Worm (Caenorhabditis elegans) whole organism, L4 larva: ENCODE results near the gene lin-31.

Experiments used
- F26F4.8 ChIP-seq: fragments of 200-800 bp; sonication (Bioruptor generic); conservative IDR thresholded peaks from 2 replicates; pipeline ENCODE4 v1.3.6; 2022; ENCODE audit warnings: missing genetic modification characterization, missing compliant biosample characterization
- F37D6.2 ChIP-seq: sonication (generic microtip); optimal IDR thresholded peaks from 2 replicates; lab custom pipeline; 2016; ENCODE audit warnings: mild to moderate bottlenecking, missing genetic modification characterization, missing compliant biosample characterization
- F49E8.2 ChIP-seq: sonication (generic microtip); optimal IDR thresholded peaks from 2 replicates; lab custom pipeline; 2016; ENCODE audit warnings: missing compliant biosample characterization, mild to moderate bottlenecking, missing genetic modification characterization, borderline replicate concordance
- T26A8.4 ChIP-seq: fragments of 200-800 bp; sonication (Bioruptor generic); IDR thresholded peaks from 2 replicates; pipeline ENCODE4 v1.3.6; 2022; ENCODE audit warnings: missing genetic modification characterization, missing compliant biosample characterization
- Y75B8A.6 ChIP-seq: fragments of 200-800 bp; sonication (Bioruptor generic); IDR thresholded peaks from 2 replicates; pipeline ENCODE4 v1.3.6; 2022; ENCODE audit warnings: missing genetic modification reagents, missing genetic modification characterization, missing compliant biosample characterization
- ZK546.5 ChIP-seq, 2 experiments: sonication (generic microtip); optimal IDR thresholded peaks; 2 replicates each; lab custom pipeline; 2017; ENCODE audit warnings: missing biosample characterization in 2 of 2, missing genetic modification characterization in 2 of 2
- aha-1 ChIP-seq: fragments of 150-350 bp; peaks from one replicate; lab custom pipeline; 2014; ENCODE audit warnings: missing biosample characterization, missing genetic modification characterization
- ceh-82 ChIP-seq: sonication (generic microtip); optimal IDR thresholded peaks from 2 replicates; lab custom pipeline; 2017; ENCODE audit warnings: missing biosample characterization, missing genetic modification characterization
- daf-16 ChIP-seq, 3 experiments: sonication (generic microtip); optimal IDR thresholded peaks; 2 replicates each; lab custom pipeline; 2016 to 2017; ENCODE audit warnings: missing genetic modification characterization in 3 of 3, missing genetic modification reagents in 3 of 3, mild to moderate bottlenecking in 2 of 3, missing compliant biosample characterization in 2 of 3, missing biosample characterization in 1 of 3, moderate library complexity in 1 of 3
- dpl-1 ChIP-seq: fragments of 150-350 bp; optimal IDR thresholded peaks from 2 replicates; lab custom pipeline; 2014; ENCODE audit warnings: missing biosample characterization, missing genetic modification reagents, missing genetic modification characterization
- duxl-1 ChIP-seq: sonication (generic microtip); optimal IDR thresholded peaks from 2 replicates; lab custom pipeline; 2016; ENCODE audit warnings: mild to moderate bottlenecking, missing genetic modification characterization, moderate library complexity, missing compliant biosample characterization; ENCODE audit not compliant: poor library complexity
- egl-43 ChIP-seq: fragments of 200-800 bp; sonication (Bioruptor generic); IDR thresholded peaks from 2 replicates; pipeline ENCODE4 v1.3.6; 2022; ENCODE audit warnings: missing genetic modification reagents, missing genetic modification characterization, missing compliant biosample characterization
- fos-1 ChIP-seq: fragments of 150-350 bp; optimal IDR thresholded peaks from 2 replicates; lab custom pipeline; 2014; ENCODE audit warnings: missing biosample characterization, missing genetic modification characterization
- hlh-30 ChIP-seq: sonication (generic microtip); optimal IDR thresholded peaks from 2 replicates; lab custom pipeline; 2017; ENCODE audit warnings: antibody characterized with exemption, mild to moderate bottlenecking, missing genetic modification characterization, missing compliant biosample characterization; ENCODE audit not compliant: insufficient read depth
- hmg-1.1 ChIP-seq: fragments of 200-800 bp; sonication (Bioruptor generic); IDR thresholded peaks from 2 replicates; pipeline ENCODE4 v1.3.6; 2022; ENCODE audit warnings: missing genetic modification reagents, missing genetic modification characterization, missing compliant biosample characterization
- lim-7 ChIP-seq: fragments of 200-800 bp; sonication (Bioruptor generic); IDR thresholded peaks from 2 replicates; pipeline ENCODE4 v1.3.6; 2022; ENCODE audit warnings: missing genetic modification characterization, missing compliant biosample characterization
- lin-1 ChIP-seq: fragments of 200-800 bp; sonication (Bioruptor generic); IDR thresholded peaks from 2 replicates; pipeline ENCODE4 v1.3.6; 2022; ENCODE audit warnings: missing genetic modification reagents, missing genetic modification characterization, missing compliant biosample characterization
- lin-15B ChIP-seq: fragments of 150-350 bp; sonication (generic microtip); optimal IDR thresholded peaks from 3 replicates; lab custom pipeline; 2014; ENCODE audit warnings: missing biosample characterization, missing genetic modification characterization
- lin-29 ChIP-seq: fragments of 200-800 bp; sonication (Bioruptor generic); IDR thresholded peaks from 2 replicates; pipeline ENCODE4 v1.3.6; 2022; ENCODE audit warnings: missing genetic modification reagents, missing genetic modification characterization, missing compliant biosample characterization
- madf-9 ChIP-seq: fragments of 200-800 bp; sonication (Bioruptor generic); conservative IDR thresholded peaks from 2 replicates; pipeline ENCODE4 v1.3.6; 2022; ENCODE audit warnings: missing genetic modification reagents, missing genetic modification characterization, missing compliant biosample characterization
- mdl-1 ChIP-seq, 2 experiments: fragments of 150-350 bp in 1 of 2; sonication (generic microtip) in 1 of 2; optimal IDR thresholded peaks; 2 replicates each; lab custom pipeline; 2014 to 2017; ENCODE audit warnings: missing biosample characterization in 2 of 2, missing genetic modification characterization in 2 of 2
- mdt-29 ChIP-seq: fragments of 200-800 bp; sonication (Bioruptor generic); IDR thresholded peaks from 2 replicates; pipeline ENCODE4 v1.3.6; 2022; ENCODE audit warnings: missing genetic modification reagents, missing genetic modification characterization, missing compliant biosample characterization
- mep-1 ChIP-seq: fragments of 150-350 bp; sonication (generic microtip); optimal IDR thresholded peaks from 3 replicates; lab custom pipeline; 2014; ENCODE audit warnings: missing biosample characterization, missing genetic modification characterization
- mxl-3 ChIP-seq: fragments of 200-800 bp; sonication (Bioruptor generic); optimal IDR thresholded peaks from 2 replicates; lab custom pipeline; 2018; ENCODE audit warnings: mild to moderate bottlenecking, missing genetic modification characterization, missing compliant biosample characterization
- nhr-102 ChIP-seq: sonication (generic microtip); optimal IDR thresholded peaks from 2 replicates; lab custom pipeline; 2016; ENCODE audit warnings: mild to moderate bottlenecking, missing genetic modification characterization, moderate library complexity, missing compliant biosample characterization
- nhr-11 ChIP-seq: fragments of 150-350 bp; optimal IDR thresholded peaks from 2 replicates; lab custom pipeline; 2014; ENCODE audit warnings: missing biosample characterization, missing genetic modification characterization
- nhr-237 ChIP-seq: sonication (generic microtip); optimal IDR thresholded peaks from 2 replicates; lab custom pipeline; 2017; ENCODE audit warnings: missing biosample characterization, missing genetic modification characterization
- nhr-25 ChIP-seq: sonication (generic microtip); optimal IDR thresholded peaks from 2 replicates; lab custom pipeline; 2017; ENCODE audit warnings: missing genetic modification characterization, mild to moderate bottlenecking, missing compliant biosample characterization, antibody characterized with exemption, moderate library complexity, borderline replicate concordance; ENCODE audit not compliant: insufficient read depth
- nhr-28 ChIP-seq: fragments of 150-350 bp; optimal IDR thresholded peaks from 2 replicates; lab custom pipeline; 2014; ENCODE audit warnings: missing biosample characterization, missing genetic modification characterization
- nhr-41 ChIP-seq: fragments of 200-800 bp; sonication (Bioruptor generic); IDR thresholded peaks from 2 replicates; pipeline ENCODE4 v1.3.6; 2022; ENCODE audit warnings: missing genetic modification reagents, missing genetic modification characterization, missing compliant biosample characterization
- nhr-48 ChIP-seq: sonication (generic microtip); optimal IDR thresholded peaks from 2 replicates; lab custom pipeline; 2016; ENCODE audit warnings: mild to moderate bottlenecking, missing genetic modification characterization, missing compliant biosample characterization
- nhr-6 ChIP-seq: fragments of 150-350 bp; optimal IDR thresholded peaks from 2 replicates; lab custom pipeline; 2014; ENCODE audit warnings: missing biosample characterization, missing genetic modification characterization
- nhr-77 ChIP-seq: fragments of 150-350 bp; optimal IDR thresholded peaks from 2 replicates; lab custom pipeline; 2014; ENCODE audit warnings: missing biosample characterization, missing genetic modification characterization
- pha-4 ChIP-seq, 2 experiments: fragments of 150-350 bp in 1 of 2; fragments of 200-800 bp in 1 of 2; sonication (Bioruptor generic) in 1 of 2; IDR thresholded peaks in 1 of 2; optimal IDR thresholded peaks in 1 of 2; 2 replicates each; pipeline versions ENCODE4 v1.3.6 to Lab custom; 2014 to 2022; ENCODE audit warnings: missing genetic modification characterization in 2 of 2, missing genetic modification reagents in 2 of 2, missing biosample characterization in 1 of 2, missing compliant biosample characterization in 1 of 2
- pqm-1 ChIP-seq: sonication (generic microtip); optimal IDR thresholded peaks from 2 replicates; lab custom pipeline; 2017; ENCODE audit warnings: missing biosample characterization, missing genetic modification characterization
- rbr-2 ChIP-seq: sonication (generic microtip); optimal IDR thresholded peaks from 2 replicates; lab custom pipeline; 2016; ENCODE audit warnings: missing genotype, missing genetic modification characterization, missing compliant biosample characterization
- sdz-12 ChIP-seq: fragments of 200-800 bp; sonication (Bioruptor generic); optimal IDR thresholded peaks from 2 replicates; lab custom pipeline; 2018; ENCODE audit warnings: mild to moderate bottlenecking, missing genetic modification characterization, missing compliant biosample characterization
- set-16 ChIP-seq: fragments of 200-800 bp; sonication (Bioruptor generic); IDR thresholded peaks from 2 replicates; pipeline ENCODE4 v1.3.6; 2022; ENCODE audit warnings: missing genetic modification reagents, missing genetic modification characterization, missing compliant biosample characterization
- spr-1 ChIP-seq: sonication (generic microtip); optimal IDR thresholded peaks from 2 replicates; lab custom pipeline; 2016; ENCODE audit warnings: mild to moderate bottlenecking, missing genetic modification characterization, missing compliant biosample characterization
- spr-3 ChIP-seq: fragments of 200-800 bp; sonication (Bioruptor generic); optimal IDR thresholded peaks from 2 replicates; lab custom pipeline; 2018; ENCODE audit warnings: mild to moderate bottlenecking, missing genetic modification characterization, missing compliant biosample characterization
- tag-97 ChIP-seq: fragments of 200-800 bp; sonication (Bioruptor generic); IDR thresholded peaks from 2 replicates; pipeline ENCODE4 v1.3.6; 2022; ENCODE audit warnings: missing genetic modification characterization, missing compliant biosample characterization
- unc-62 ChIP-seq, 3 experiments: fragments of 150-350 bp in 1 of 3; sonication (generic microtip); optimal IDR thresholded peaks in 2 of 3; peaks in 1 of 3; 1 replicate in 1 of 3; 2 replicates in 2 of 3; lab custom pipeline; 2014 to 2017; ENCODE audit warnings: missing biosample characterization in 3 of 3, missing genetic modification characterization in 3 of 3, missing genetic modification reagents in 3 of 3, missing genotype in 1 of 3
- zip-2 ChIP-seq: fragments of 150-350 bp; optimal IDR thresholded peaks from 2 replicates; lab custom pipeline; 2014; ENCODE audit warnings: missing biosample characterization, missing genetic modification characterization
- ztf-7 ChIP-seq: fragments of 150-350 bp; optimal IDR thresholded peaks from 2 replicates; lab custom pipeline; 2014; ENCODE audit warnings: missing biosample characterization, missing genetic modification characterization

lin-31 gene

ce11 chrII:3957455-3958212 is 24.7 kb upstream of the lin-31 start:
- peak in 1 of 2 experiments; percentile 44 for TF ChIP-seq unc-62 (GFP tag; optimal IDR thresholded peaks at IDR 0.05 in 1 of 2; lab: Kevin White, UChicago)
- no peak for TF ChIP-seq unc-62 (tag; optimal IDR thresholded peaks at IDR 0.05; lab: Kevin White, UChicago)
- TF ChIP-seq aha-1 (tag; lab: Kevin White, UChicago), result peak; percentile 69
- no peak for TF ChIP-seq pha-4 (GFP tag; IDR thresholded peaks at IDR 0.05; lab: Robert Waterston, UW)
- peak; percentile 9 for TF ChIP-seq pha-4 (tag; optimal IDR thresholded peaks at IDR 0.05; lab: Kevin White, UChicago)
- TF ChIP-seq mep-1, result peak; percentile 14
- no peak for TF ChIP-seq zip-2 (tag; lab: Kevin White, UChicago)
- TF ChIP-seq nhr-6 (tag; lab: Kevin White, UChicago), result peak; percentile 33

DNA sequence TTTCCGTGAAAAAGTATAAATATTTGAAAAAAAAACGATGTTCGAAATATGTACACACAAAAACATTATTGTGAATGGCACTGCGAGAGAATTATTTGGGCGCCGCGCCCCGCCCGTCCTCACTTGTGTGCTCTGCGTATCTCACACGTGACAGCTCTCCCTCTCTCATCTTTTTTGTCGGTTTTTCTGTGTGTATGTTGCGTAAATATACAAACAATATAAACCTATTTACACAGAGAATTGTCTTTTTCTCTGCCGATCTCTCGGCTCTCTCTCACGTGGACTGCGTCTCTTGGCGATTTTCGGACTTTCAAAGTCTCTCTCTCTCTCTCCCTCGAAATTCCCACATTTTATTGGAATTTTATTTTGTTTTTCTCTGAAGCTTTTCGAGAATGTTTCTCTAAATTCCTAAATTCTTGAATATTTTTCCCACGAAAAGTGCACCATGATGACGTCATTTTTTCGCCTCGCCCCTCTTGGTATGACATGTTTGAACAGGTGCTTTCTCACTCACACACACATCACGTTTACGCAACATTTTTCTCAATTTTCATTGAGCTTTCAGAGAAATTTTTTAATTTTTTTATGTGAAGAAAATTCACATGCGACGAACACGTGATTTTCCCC is 23.6 kb upstream of the lin-31 start:
- TF ChIP-seq egl-43 (peak; percentile 35; the same call in 1 of the 2 replicates), nhr-41 (GFP tag; lab: Robert Waterston, UW) (no peak), F26F4.8 (GFP tag; lab: Robert Waterston, UW) (no peak), nhr-77 (peak; percentile 38), ceh-82 (tag; lab: Kevin White, UChicago) (no peak), nhr-11 (peak; percentile 68), nhr-237 (tag; lab: Kevin White, UChicago) (no peak), nhr-48 (peak; percentile 53), duxl-1 (peak; percentile 28), mep-1 (peak; percentile 78), pqm-1 (tag; lab: Kevin White, UChicago) (peak; percentile 78), ztf-7 (peak; percentile 6), madf-9 (peak; percentile 22; the same call in 1 of the 2 replicates), F49E8.2 (tag; lab: Kevin White, UChicago) (no peak), ZK546.5 (tag; optimal IDR thresholded peaks at IDR 0.05; lab: Kevin White, UChicago) (no peak), fos-1 (tag; lab: Kevin White, UChicago) (no peak), dpl-1 (GFP tag; lab: Kevin White, UChicago) (peak; percentile 9), spr-1 (tag; lab: Kevin White, UChicago) (peak; percentile 25), daf-16 (GFP tag; optimal IDR thresholded peaks at IDR 0.05; lab: Kevin White, UChicago) (peak; percentile 69 to 96), daf-16 (tag; optimal IDR thresholded peaks at IDR 0.05; lab: Kevin White, UChicago) (peak; percentile 99), aha-1 (tag; lab: Kevin White, UChicago) (peak; percentile 94), set-16 (peak; percentile 35; the same call in 1 of the 2 replicates), lin-1 (GFP tag; lab: Robert Waterston, UW) (0 out of 2 replicates have a peak, but pooled peaks have one; percentile 13), mdl-1 (tag; optimal IDR thresholded peaks at IDR 0.05; lab: Kevin White, UChicago) (peak; percentile 66 to 97), T26A8.4 (peak; percentile 19; the same call in 1 of the 2 replicates), nhr-6 (tag; lab: Kevin White, UChicago) (peak; percentile 58), nhr-102 (peak; percentile 28), tag-97 (GFP tag; lab: Robert Waterston, UW) (no peak), lin-15B (tag; lab: Kevin White, UChicago) (no peak), F37D6.2 (tag; lab: Kevin White, UChicago) (peak; percentile 37), Y75B8A.6 (no peak), hmg-1.1 (GFP tag; lab: Robert Waterston, UW) (peak; percentile 69), zip-2 (tag; lab: Kevin White, UChicago) (no peak), nhr-28 (tag; lab: Kevin White, UChicago) (peak; percentile 81), lin-29 (GFP tag; lab: Robert Waterston, UW) (0 out of 2 replicates have a peak, but pooled peaks have one; percentile 29), rbr-2 (peak; percentile 74), lim-7 (GFP tag; lab: Robert Waterston, UW) (no peak), nhr-25 (tag; lab: Kevin White, UChicago) (no peak), sdz-12 (GFP tag; lab: Kevin White, UChicago) (no peak), hlh-30 (tag; lab: Kevin White, UChicago) (peak; percentile 95), spr-3 (GFP tag; lab: Kevin White, UChicago) (no peak), mdt-29 (GFP tag; lab: Robert Waterston, UW) (0 out of 2 replicates have a peak, but pooled peaks have one; percentile 17), mxl-3 (GFP tag; lab: Kevin White, UChicago) (peak; percentile 59)
